Fruit fly (Drosophila melanogaster): ENCODE measurements around the gene Ada.

Ada gene

dm6 chr3R:9056409-9057031 lies 8.5 kb upstream of the Ada start:
- TF ChIP-seq woc (GFP tag; optimal IDR thresholded peaks at IDR 0.05) (no peak), Hnf4 (GFP tag; optimal IDR thresholded peaks at IDR 0.05) (no peak), sv (GFP tag; optimal IDR thresholded peaks at IDR 0.05) (no peak), pan (optimal IDR thresholded peaks at IDR 0.05) (no peak), Jra (GFP tag; optimal IDR thresholded peaks at IDR 0.05) (no peak), Dfd (GFP tag; optimal IDR thresholded peaks at IDR 0.05) (no peak), Myc (optimal IDR thresholded peaks at IDR 0.05) (no peak), Hr78 (GFP tag; optimal IDR thresholded peaks at IDR 0.05) (no peak), fru (GFP tag; optimal IDR thresholded peaks at IDR 0.05) (no peak), br (GFP tag; optimal IDR thresholded peaks at IDR 0.05) (no peak), dmrt93B (GFP tag; optimal IDR thresholded peaks at IDR 0.05) (no peak), h (GFP tag; optimal IDR thresholded peaks at IDR 0.05) (peak; percentile 29), jim (GFP tag; optimal IDR thresholded peaks at IDR 0.05) (peak; percentile 60), lola (GFP tag; optimal IDR thresholded peaks at IDR 0.05) (no peak), dsf (GFP tag; optimal IDR thresholded peaks at IDR 0.05; ENCODE audit: borderline replicate concordance) (no peak), sage (GFP tag; optimal IDR thresholded peaks at IDR 0.05) (no peak), Rel (GFP tag; optimal IDR thresholded peaks at IDR 0.05) (no peak), Rel (tag; optimal IDR thresholded peaks at IDR 0.05) (no peak), HLH106 (tag; optimal IDR thresholded peaks at IDR 0.05) (no peak), OdsH (GFP tag; optimal IDR thresholded peaks at IDR 0.05) (no peak), Abd-B (GFP tag; optimal IDR thresholded peaks at IDR 0.05) (no peak), Dif (GFP tag; optimal IDR thresholded peaks at IDR 0.05; ENCODE audit: partially characterized antibody) (peak; percentile 81), CrebA (GFP tag; optimal IDR thresholded peaks at IDR 0.05; ENCODE audit: borderline replicate concordance) (no peak), CG32264 (GFP tag; optimal IDR thresholded peaks at IDR 0.05) (no peak), psq (GFP tag; optimal IDR thresholded peaks at IDR 0.05) (no peak), Sp1 (GFP tag; optimal IDR thresholded peaks at IDR 0.05) (no peak), N (GFP tag; optimal IDR thresholded peaks at IDR 0.05) (no peak), Mio (GFP tag; optimal IDR thresholded peaks at IDR 0.05) (no peak), foxo (GFP tag; optimal IDR thresholded peaks at IDR 0.05) (no peak), Hr83 (GFP tag; optimal IDR thresholded peaks at IDR 0.05; ENCODE audit: poor library complexity, severe bottlenecking) (peak; percentile 51), Vsx2 (GFP tag; optimal IDR thresholded peaks at IDR 0.05; ENCODE audit: partially characterized antibody) (peak; percentile 69), dl (GFP tag; optimal IDR thresholded peaks at IDR 0.05; ENCODE audit: insufficient read depth in 1 of 2, partially characterized antibody in 2 of 2) (peak; percentile 52 to 53), CG9705 (GFP tag; optimal IDR thresholded peaks at IDR 0.05) (no peak), rgr (GFP tag; optimal IDR thresholded peaks at IDR 0.05) (no peak), brk (GFP tag; optimal IDR thresholded peaks at IDR 0.05) (no peak), tai (GFP tag; optimal IDR thresholded peaks at IDR 0.05) (no peak), ey (GFP tag; optimal IDR thresholded peaks at IDR 0.05) (no peak), usp (GFP tag; optimal IDR thresholded peaks at IDR 0.05) (no peak), GATAd (GFP tag; optimal IDR thresholded peaks at IDR 0.05) (no peak)

dm6 chr3R:9057032-9057397 lies 8.0 kb upstream of the Ada start:
- TF ChIP-seq CrebA (GFP tag; optimal IDR thresholded peaks at IDR 0.05; ENCODE audit: borderline replicate concordance) (no peak), Sp1 (GFP tag; optimal IDR thresholded peaks at IDR 0.05) (no peak), dsf (GFP tag; optimal IDR thresholded peaks at IDR 0.05; ENCODE audit: borderline replicate concordance) (no peak), Jra (GFP tag; optimal IDR thresholded peaks at IDR 0.05) (no peak), Hnf4 (GFP tag; optimal IDR thresholded peaks at IDR 0.05) (no peak), br (GFP tag; optimal IDR thresholded peaks at IDR 0.05) (no peak), CG32264 (GFP tag; optimal IDR thresholded peaks at IDR 0.05) (no peak), dl (GFP tag; optimal IDR thresholded peaks at IDR 0.05; ENCODE audit: insufficient read depth in 1 of 2, partially characterized antibody in 2 of 2) (peak; percentile 28 to 89), Vsx2 (GFP tag; optimal IDR thresholded peaks at IDR 0.05; ENCODE audit: partially characterized antibody) (peak; percentile 73), HLH106 (tag; optimal IDR thresholded peaks at IDR 0.05) (no peak), CG9705 (GFP tag; optimal IDR thresholded peaks at IDR 0.05) (no peak), Dif (GFP tag; optimal IDR thresholded peaks at IDR 0.05; ENCODE audit: partially characterized antibody) (peak; percentile 91), h (GFP tag; optimal IDR thresholded peaks at IDR 0.05) (no peak), Rel (GFP tag; optimal IDR thresholded peaks at IDR 0.05) (no peak), Rel (tag; optimal IDR thresholded peaks at IDR 0.05) (no peak), Hr78 (GFP tag; optimal IDR thresholded peaks at IDR 0.05) (no peak), usp (GFP tag; optimal IDR thresholded peaks at IDR 0.05) (no peak), rgr (GFP tag; optimal IDR thresholded peaks at IDR 0.05) (no peak), jim (GFP tag; optimal IDR thresholded peaks at IDR 0.05) (no peak), sage (GFP tag; optimal IDR thresholded peaks at IDR 0.05) (no peak), Abd-B (GFP tag; optimal IDR thresholded peaks at IDR 0.05) (no peak), Hr83 (GFP tag; optimal IDR thresholded peaks at IDR 0.05; ENCODE audit: poor library complexity, severe bottlenecking) (no peak), lola (GFP tag; optimal IDR thresholded peaks at IDR 0.05) (no peak), Mio (GFP tag; optimal IDR thresholded peaks at IDR 0.05) (no peak), psq (GFP tag; optimal IDR thresholded peaks at IDR 0.05) (no peak)

Measured in whole organism, wandering third instar larva.